Worm (Caenorhabditis elegans): Measurements from ENCODE around the gene B0244.15.

B0244.15 gene

ce11 chrIII:5706077-5706627 lies 37.0 kb upstream of the B0244.15 start, which contains the start of gene rpl-23 (continued):
- TF ChIP-seq skn-1 (tag; optimal IDR thresholded peaks at IDR 0.05) (no peak), unc-62 (GFP tag; optimal IDR thresholded peaks at IDR 0.05 in 1 of 2) (peak in 1 of 2 experiments; percentile 21), unc-62 (tag; optimal IDR thresholded peaks at IDR 0.05) (no peak), php-3 (GFP tag; IDR thresholded peaks at IDR 0.05) (no peak), snpc-1.2 (GFP tag; IDR thresholded peaks at IDR 0.05) (no peak), hif-1 (tag; optimal IDR thresholded peaks at IDR 0.05) (peak in 1 of 2 experiments; percentile 77), vab-7 (GFP tag; IDR thresholded peaks at IDR 0.05) (peak; percentile 61), hlh-30 (tag; optimal IDR thresholded peaks at IDR 0.05; ENCODE audit: insufficient read depth) (peak; percentile 92), hlh-11 (tag; optimal IDR thresholded peaks at IDR 0.05) (peak; percentile 77), set-16 (GFP tag; IDR thresholded peaks at IDR 0.05) (no peak)

- TF ChIP-seq gei-8 (GFP tag; optimal IDR thresholded peaks at IDR 0.05): no peak
- TF ChIP-seq dmd-9 (GFP tag; IDR thresholded peaks at IDR 0.05): no peak
- no peak for TF ChIP-seq dve-1 (tag; optimal IDR thresholded peaks at IDR 0.05; ENCODE audit: insufficient read depth)
- no peak for TF ChIP-seq nhr-10 (tag; optimal IDR thresholded peaks at IDR 0.05)
Observed at ce11 chrIII:5707546-5707945, 35.6 kb upstream of the B0244.15 start.

ce11 chrIII:5708024-5708423 lies 35.2 kb upstream of the B0244.15 start:
- no peak for TF ChIP-seq lir-3 (tag; optimal IDR thresholded peaks at IDR 0.05)
- no peak for TF ChIP-seq ZK337.2 (GFP tag; IDR thresholded peaks at IDR 0.05)
- 0 out of 2 replicates have a peak, but pooled peaks have one; percentile 5 for TF ChIP-seq F26F4.8 (GFP tag; conservative IDR thresholded peaks at IDR 0.05)
- no peak for TF ChIP-seq nhr-10 (tag; optimal IDR thresholded peaks at IDR 0.05)
- no peak for TF ChIP-seq unc-39 (tag; optimal IDR thresholded peaks at IDR 0.05)
- no peak for TF ChIP-seq duxl-1 (tag; optimal IDR thresholded peaks at IDR 0.05; ENCODE audit: poor library complexity)
- TF ChIP-seq egl-43 (GFP tag; IDR thresholded peaks at IDR 0.05): 0 out of 2 replicates have a peak, but pooled peaks have one; percentile 29
- no peak for TF ChIP-seq lsy-2 (tag; optimal IDR thresholded peaks at IDR 0.05)
- TF ChIP-seq mxl-3 (GFP tag; optimal IDR thresholded peaks at IDR 0.05): no peak
- no peak for TF ChIP-seq nhr-42 (GFP tag; IDR thresholded peaks at IDR 0.05)
- no peak for TF ChIP-seq saeg-2 (GFP tag; IDR thresholded peaks at IDR 0.05)
- no peak for TF ChIP-seq fos-1 (tag; optimal IDR thresholded peaks at IDR 0.05)
- no peak for TF ChIP-seq fkh-10 (GFP tag; optimal IDR thresholded peaks at IDR 0.05)
- peak; percentile 27 for TF ChIP-seq nhr-11 (tag; optimal IDR thresholded peaks at IDR 0.05)
- peak in 1 of 2 experiments; percentile 5 for TF ChIP-seq daf-16 (GFP tag; optimal IDR thresholded peaks at IDR 0.05)
- no peak for TF ChIP-seq daf-16 (tag; optimal IDR thresholded peaks at IDR 0.05)
- no peak for TF ChIP-seq D1046.2 (GFP tag; IDR thresholded peaks at IDR 0.05)
- TF ChIP-seq mes-2 (tag; optimal IDR thresholded peaks at IDR 0.05; ENCODE audit: poor library complexity, severe bottlenecking): peak; percentile 1
- no peak for TF ChIP-seq vab-7 (GFP tag; IDR thresholded peaks at IDR 0.05)
- TF ChIP-seq tag-97 (GFP tag; IDR thresholded peaks at IDR 0.05): no peak
- TF ChIP-seq zfp-3 (GFP tag; conservative IDR thresholded peaks at IDR 0.05): no peak
- TF ChIP-seq ces-1 (GFP tag; optimal IDR thresholded peaks at IDR 0.05): no peak
- no peak for TF ChIP-seq ceh-32 (tag; optimal IDR thresholded peaks at IDR 0.05; ENCODE audit: poor library complexity)
- TF ChIP-seq nhr-237 (tag; optimal IDR thresholded peaks at IDR 0.05): no peak
- no peak for TF ChIP-seq zip-11 (GFP tag; IDR thresholded peaks at IDR 0.05)
- peak; percentile 30 for TF ChIP-seq hlh-11 (tag; optimal IDR thresholded peaks at IDR 0.05)
- TF ChIP-seq attf-4 (tag; optimal IDR thresholded peaks at IDR 0.05): no peak
- TF ChIP-seq F49E8.2 (tag; optimal IDR thresholded peaks at IDR 0.05; ENCODE audit: borderline replicate concordance): no peak
- TF ChIP-seq lin-29 (GFP tag; IDR thresholded peaks at IDR 0.05): no peak
- no peak for TF ChIP-seq nhr-76 (tag; optimal IDR thresholded peaks at IDR 0.05)
- no peak for TF ChIP-seq egl-27 (tag; optimal IDR thresholded peaks at IDR 0.05)
- TF ChIP-seq lin-38 (GFP tag; IDR thresholded peaks at IDR 0.05): no peak
- TF ChIP-seq ctbp-1 (GFP tag; IDR thresholded peaks at IDR 0.05): 0 out of 2 replicates have a peak, but pooled peaks have one; percentile 17
- TF ChIP-seq madf-5 (GFP tag; IDR thresholded peaks at IDR 0.05): no peak
- no peak for TF ChIP-seq ceh-28 (tag; optimal IDR thresholded peaks at IDR 0.05)
- TF ChIP-seq zfp-2 (tag; optimal IDR thresholded peaks at IDR 0.05): no peak

Measured in whole organism, L4 larva.